Worm (Caenorhabditis elegans) whole organism, young adult: ENCODE data around the gene best-14.

Experiments used
- ama-1 ChIP-seq, 3 experiments: fragments of 150-350 bp in 1 of 3; sonication (generic microtip) in 2 of 3; optimal IDR thresholded peaks; 2 replicates each; lab custom pipeline; 2014 to 2018; ENCODE audit warnings: missing biosample characterization in 2 of 3, missing genetic modification characterization in 2 of 3, missing genetic modification reagents in 2 of 3
- chd-7 ChIP-seq: sonication (generic microtip); optimal IDR thresholded peaks from 2 replicates; lab custom pipeline; 2016; ENCODE audit warnings: mild to moderate bottlenecking, missing genetic modification characterization, moderate library complexity, missing compliant biosample characterization
- dpl-1 ChIP-seq: fragments of 150-350 bp; optimal IDR thresholded peaks from 2 replicates; lab custom pipeline; 2014; ENCODE audit warnings: missing biosample characterization, missing genetic modification reagents, missing genetic modification characterization
- hrde-1 ChIP-seq: sonication (generic microtip); optimal IDR thresholded peaks from 2 replicates; lab custom pipeline; 2016; ENCODE audit warnings: missing genetic modification characterization, mild to moderate bottlenecking, missing compliant biosample characterization, moderate library complexity, missing genotype, missing genetic modification reagents, borderline replicate concordance

- TF ChIP-seq hrde-1 (tag; lab: Kevin White, UChicago) (no peak), ama-1 (optimal IDR thresholded peaks at IDR 0.05; lab: Kevin White, UChicago) (no peak), ama-1 (GFP tag; optimal IDR thresholded peaks at IDR 0.05; lab: Kevin White, UChicago) (no peak), dpl-1 (GFP tag; lab: Kevin White, UChicago) (no peak), chd-7 (tag; lab: Kevin White, UChicago) (no peak)
Observed at ce11 chrV:10597234-10597633, 39.5 kb downstream of the best-14 start, which contains the start of gene T21C9.13.
